Worm (Caenorhabditis elegans): ENCODE results near the gene fbxa-194.

- TF ChIP-seq F37D6.2 (tag; optimal IDR thresholded peaks at IDR 0.05) (no peak), fkh-10 (GFP tag; optimal IDR thresholded peaks at IDR 0.05) (no peak), unc-62 (GFP tag; optimal IDR thresholded peaks at IDR 0.05 in 1 of 2) (no peak), unc-62 (tag; optimal IDR thresholded peaks at IDR 0.05) (no peak), Y48G9A.11 (GFP tag; IDR thresholded peaks at IDR 0.05) (no peak), R02D3.7 (tag; optimal IDR thresholded peaks at IDR 0.05) (no peak), jun-1 (tag; optimal IDR thresholded peaks at IDR 0.05) (no peak), ceh-28 (tag; optimal IDR thresholded peaks at IDR 0.05) (no peak)
Observed at ce11 chrV:19741651-19742050, 36.9 kb downstream of the fbxa-194 start, which contains the start of gene W04E12.3.
